Worm (Caenorhabditis elegans) whole organism, young adult: ENCODE measurements around the gene C25D7.15.

Source experiments
- B0261.1 ChIP-seq: sonication (generic microtip); optimal IDR thresholded peaks from 2 replicates; lab custom pipeline; 2016; ENCODE audit warnings: mild to moderate bottlenecking, missing genetic modification characterization, moderate library complexity, missing compliant biosample characterization
- D2030.7 ChIP-seq: fragments of 200-800 bp; sonication (Bioruptor generic); IDR thresholded peaks from 2 replicates; pipeline ENCODE4 v1.3.6; 2022; ENCODE audit warnings: missing genetic modification reagents, missing genetic modification characterization, missing compliant biosample characterization
- F10E7.11 ChIP-seq: sonication (generic microtip); optimal IDR thresholded peaks from 2 replicates; lab custom pipeline; 2017; ENCODE audit warnings: mild to moderate bottlenecking, missing genetic modification characterization, moderate library complexity, missing compliant biosample characterization
- F23B12.7 ChIP-seq: sonication (generic microtip); optimal IDR thresholded peaks from 2 replicates; lab custom pipeline; 2017; ENCODE audit warnings: missing genetic modification characterization, mild to moderate bottlenecking, missing compliant biosample characterization, antibody characterized with exemption, moderate library complexity; ENCODE audit not compliant: insufficient read depth
- F33H1.4 ChIP-seq: fragments of 200-800 bp; sonication (Bioruptor generic); IDR thresholded peaks from 2 replicates; pipeline ENCODE4 v1.3.6; 2022; ENCODE audit warnings: missing genetic modification reagents, missing genetic modification characterization, missing compliant biosample characterization
- F37B4.10 ChIP-seq: fragments of 200-800 bp; sonication (Bioruptor generic); IDR thresholded peaks from 2 replicates; pipeline ENCODE4 v1.3.6; 2022; ENCODE audit warnings: missing genetic modification characterization, missing compliant biosample characterization
- F39B2.1 ChIP-seq: fragments of 200-800 bp; sonication (Bioruptor generic); IDR thresholded peaks from 2 replicates; pipeline ENCODE4 v1.3.6; 2022; ENCODE audit warnings: missing genetic modification reagents, missing genetic modification characterization, missing compliant biosample characterization
- F52B5.7 ChIP-seq: sonication (generic microtip); optimal IDR thresholded peaks from 2 replicates; lab custom pipeline; 2016; ENCODE audit warnings: mild to moderate bottlenecking, missing genetic modification characterization, missing compliant biosample characterization
- F55B11.4 ChIP-seq: sonication (generic microtip); optimal IDR thresholded peaks from 2 replicates; lab custom pipeline; 2016; ENCODE audit warnings: missing compliant biosample characterization, missing genetic modification characterization, borderline replicate concordance; ENCODE audit not compliant: insufficient read depth
- T07F8.4 ChIP-seq: sonication (generic microtip); optimal IDR thresholded peaks from 2 replicates; lab custom pipeline; 2016; ENCODE audit warnings: mild to moderate bottlenecking, missing genetic modification characterization, moderate library complexity, missing compliant biosample characterization
- atf-7 ChIP-seq: sonication (generic microtip); optimal IDR thresholded peaks from 2 replicates; lab custom pipeline; 2017; ENCODE audit warnings: mild to moderate bottlenecking, missing genetic modification characterization, missing compliant biosample characterization
- cebp-1 ChIP-seq, 2 experiments: fragments of 200-800 bp in 1 of 2; sonication (Bioruptor generic) in 1 of 2; sonication (generic microtip) in 1 of 2; IDR thresholded peaks in 1 of 2; optimal IDR thresholded peaks in 1 of 2; 2 replicates each; pipeline versions ENCODE4 v1.3.6 to Lab custom; 2017 to 2022; ENCODE audit warnings: missing compliant biosample characterization in 2 of 2, missing genetic modification characterization in 2 of 2, mild to moderate bottlenecking in 1 of 2, missing genetic modification reagents in 1 of 2, moderate library complexity in 1 of 2
- cebp-2 ChIP-seq: fragments of 200-800 bp; sonication (Bioruptor generic); IDR thresholded peaks from 2 replicates; pipeline ENCODE4 v1.3.6; 2022; ENCODE audit warnings: missing genetic modification characterization, missing compliant biosample characterization
- ceh-100 ChIP-seq: fragments of 200-800 bp; sonication (Bioruptor generic); IDR thresholded peaks from 2 replicates; pipeline ENCODE4 v1.3.6; 2022; ENCODE audit warnings: missing genetic modification reagents, missing genetic modification characterization, missing compliant biosample characterization
- ceh-40 ChIP-seq: fragments of 200-800 bp; sonication (Bioruptor generic); IDR thresholded peaks from 2 replicates; pipeline ENCODE4 v1.3.6; 2022; ENCODE audit warnings: missing genetic modification characterization, missing compliant biosample characterization
- ceh-91 ChIP-seq: fragments of 200-800 bp; sonication (Bioruptor generic); IDR thresholded peaks from 2 replicates; pipeline ENCODE4 v1.3.6; 2022; ENCODE audit warnings: missing genetic modification reagents, missing genetic modification characterization, missing compliant biosample characterization
- chd-7 ChIP-seq: sonication (generic microtip); optimal IDR thresholded peaks from 2 replicates; lab custom pipeline; 2016; ENCODE audit warnings: mild to moderate bottlenecking, missing genetic modification characterization, moderate library complexity, missing compliant biosample characterization
- dpff-1 ChIP-seq: sonication (generic microtip); optimal IDR thresholded peaks from 2 replicates; lab custom pipeline; 2017; ENCODE audit warnings: mild to moderate bottlenecking, missing genetic modification characterization, missing compliant biosample characterization
- efl-1 ChIP-seq: fragments of 150-350 bp; optimal IDR thresholded peaks from 2 replicates; lab custom pipeline; 2014; ENCODE audit warnings: missing biosample characterization, missing genetic modification reagents, missing genetic modification characterization
- egl-18 ChIP-seq: fragments of 200-800 bp; sonication (Bioruptor generic); IDR thresholded peaks from 2 replicates; pipeline ENCODE4 v1.3.6; 2022; ENCODE audit warnings: missing genetic modification reagents, missing genetic modification characterization, missing compliant biosample characterization
- ekl-4 ChIP-seq: fragments of 200-800 bp; sonication (Bioruptor generic); IDR thresholded peaks from 2 replicates; pipeline ENCODE4 v1.3.6; 2022; ENCODE audit warnings: missing genetic modification reagents, missing genetic modification characterization, missing compliant biosample characterization
- him-1 ChIP-seq: sonication (generic microtip); optimal IDR thresholded peaks from 2 replicates; lab custom pipeline; 2016; ENCODE audit warnings: missing genotype, missing genetic modification reagents, missing genetic modification characterization, missing compliant biosample characterization
- hlh-12 ChIP-seq: sonication (generic microtip); optimal IDR thresholded peaks from 2 replicates; lab custom pipeline; 2016; ENCODE audit warnings: missing genetic modification characterization, missing compliant biosample characterization
- hmg-20 ChIP-seq: fragments of 200-800 bp; sonication (Bioruptor generic); IDR thresholded peaks from 2 replicates; pipeline ENCODE4 v1.3.6; 2022; ENCODE audit warnings: missing genetic modification reagents, missing genetic modification characterization, missing compliant biosample characterization
- hsf-1 ChIP-seq: fragments of 200-800 bp; sonication (Bioruptor generic); IDR thresholded peaks from 2 replicates; pipeline ENCODE4 v1.3.6; 2022; ENCODE audit warnings: missing genetic modification reagents, missing genetic modification characterization, missing compliant biosample characterization
- lin-26 ChIP-seq: fragments of 200-800 bp; sonication (Bioruptor generic); IDR thresholded peaks from 2 replicates; pipeline ENCODE4 v1.3.6; 2022; ENCODE audit warnings: missing genetic modification reagents, missing genetic modification characterization, missing compliant biosample characterization
- lin-35 ChIP-seq, 3 experiments: fragments of 150-350 bp in 2 of 3; sonication (generic microtip) in 1 of 3; optimal IDR thresholded peaks; 2 replicates each; lab custom pipeline; 2014 to 2018; ENCODE audit warnings: missing biosample characterization in 3 of 3, missing genetic modification characterization in 3 of 3, missing genetic modification reagents in 3 of 3
- lin-54 ChIP-seq: fragments of 200-800 bp; sonication (Bioruptor generic); optimal IDR thresholded peaks from 2 replicates; lab custom pipeline; 2018; ENCODE audit warnings: mild to moderate bottlenecking, missing genetic modification characterization, missing compliant biosample characterization
- lir-1 ChIP-seq: fragments of 200-800 bp; sonication (Bioruptor generic); conservative IDR thresholded peaks from 2 replicates; pipeline ENCODE4 v1.3.6; 2022; ENCODE audit warnings: missing genetic modification reagents, missing genetic modification characterization, missing compliant biosample characterization
- lsl-1 ChIP-seq: fragments of 200-800 bp; sonication (Bioruptor generic); optimal IDR thresholded peaks from 2 replicates; lab custom pipeline; 2018; ENCODE audit warnings: mild to moderate bottlenecking, missing genetic modification characterization, moderate library complexity, missing compliant biosample characterization
- lsy-27 ChIP-seq: sonication (generic microtip); optimal IDR thresholded peaks from 2 replicates; lab custom pipeline; 2017; ENCODE audit warnings: missing genetic modification characterization, mild to moderate bottlenecking, missing compliant biosample characterization, antibody characterized with exemption, missing genotype, borderline replicate concordance; ENCODE audit not compliant: insufficient read depth
- madf-10 ChIP-seq: sonication (generic microtip); optimal IDR thresholded peaks from 2 replicates; lab custom pipeline; 2016; ENCODE audit warnings: mild to moderate bottlenecking, missing genetic modification characterization, missing compliant biosample characterization
- madf-3 ChIP-seq: fragments of 200-800 bp; sonication (Bioruptor generic); IDR thresholded peaks from 2 replicates; pipeline ENCODE4 v1.3.6; 2022; ENCODE audit warnings: missing genetic modification reagents, missing genetic modification characterization, missing compliant biosample characterization
- mes-4 ChIP-seq: sonication (generic microtip); optimal IDR thresholded peaks from 2 replicates; lab custom pipeline; 2016; ENCODE audit warnings: missing genotype, missing genetic modification characterization, missing compliant biosample characterization
- nfya-1 ChIP-seq: sonication (generic microtip); optimal IDR thresholded peaks from 2 replicates; lab custom pipeline; 2017; ENCODE audit warnings: antibody characterized with exemption, missing compliant biosample characterization, missing genetic modification characterization, borderline replicate concordance; ENCODE audit not compliant: insufficient read depth
- nhr-27 ChIP-seq: fragments of 200-800 bp; sonication (Bioruptor generic); optimal IDR thresholded peaks from 2 replicates; lab custom pipeline; 2018; ENCODE audit warnings: mild to moderate bottlenecking, missing genetic modification characterization, moderate library complexity, missing compliant biosample characterization
- nhr-90 ChIP-seq: sonication (generic microtip); optimal IDR thresholded peaks from 2 replicates; lab custom pipeline; 2016; ENCODE audit warnings: missing genotype, mild to moderate bottlenecking, missing genetic modification characterization, missing compliant biosample characterization
- rcor-1 ChIP-seq: fragments of 200-800 bp; sonication (Bioruptor generic); IDR thresholded peaks from 2 replicates; pipeline ENCODE4 v1.3.6; 2022; ENCODE audit warnings: missing genetic modification reagents, missing genetic modification characterization, missing compliant biosample characterization
- rpc-1 ChIP-seq, 2 experiments: fragments of 150-350 bp in 1 of 2; sonication (generic microtip) in 1 of 2; optimal IDR thresholded peaks; 2 replicates each; lab custom pipeline; 2014 to 2018; ENCODE audit warnings: missing biosample characterization in 1 of 2, missing genetic modification characterization in 1 of 2, missing genetic modification reagents in 1 of 2, missing genotype in 1 of 2
- sdz-38 ChIP-seq: sonication (generic microtip); optimal IDR thresholded peaks from 2 replicates; lab custom pipeline; 2016; ENCODE audit warnings: missing genotype, missing genetic modification characterization, missing compliant biosample characterization
- sea-2 ChIP-seq: fragments of 200-800 bp; sonication (Bioruptor generic); IDR thresholded peaks from 2 replicates; pipeline ENCODE4 v1.3.6; 2022; ENCODE audit warnings: missing genetic modification characterization, missing compliant biosample characterization
- snpc-1.1 ChIP-seq: sonication (generic microtip); optimal IDR thresholded peaks from 2 replicates; lab custom pipeline; 2017; ENCODE audit warnings: missing genetic modification characterization, mild to moderate bottlenecking, missing compliant biosample characterization, antibody characterized with exemption, moderate library complexity, missing genotype, missing genetic modification reagents; ENCODE audit not compliant: insufficient read depth
- snpc-3.4 ChIP-seq: sonication (generic microtip); optimal IDR thresholded peaks from 2 replicates; lab custom pipeline; 2017; ENCODE audit warnings: missing genetic modification characterization, mild to moderate bottlenecking, missing compliant biosample characterization, antibody characterized with exemption, moderate library complexity, missing genotype, missing genetic modification reagents
- snpc-4 ChIP-seq, 5 experiments: fragments of 150-350 bp in 1 of 5; sonication (generic microtip) in 4 of 5; optimal IDR thresholded peaks; 2 replicates each; lab custom pipeline; 2014 to 2018; ENCODE audit warnings: missing genetic modification characterization in 5 of 5, missing biosample characterization in 3 of 5, antibody characterized with exemption in 2 of 5, mild to moderate bottlenecking in 2 of 5, missing compliant biosample characterization in 2 of 5, missing genotype in 2 of 5, moderate library complexity in 2 of 5, missing genetic modification reagents in 1 of 5
- sptf-2 ChIP-seq: fragments of 200-800 bp; sonication (Bioruptor generic); optimal IDR thresholded peaks from 2 replicates; lab custom pipeline; 2018; ENCODE audit warnings: mild to moderate bottlenecking, missing genetic modification characterization, missing compliant biosample characterization
- ztf-28 ChIP-seq: fragments of 200-800 bp; sonication (Bioruptor generic); IDR thresholded peaks from 2 replicates; pipeline ENCODE4 v1.3.6; 2022; ENCODE audit warnings: missing genetic modification reagents, missing genetic modification characterization, missing compliant biosample characterization
- ztf-3 ChIP-seq: fragments of 200-800 bp; sonication (Bioruptor generic); optimal IDR thresholded peaks from 2 replicates; lab custom pipeline; 2018; ENCODE audit warnings: mild to moderate bottlenecking, missing genetic modification characterization, missing compliant biosample characterization

C25D7.15 gene

ce11 chrV:15059534-15059933 lies at the start of gene C25D7.15, which contains the start of gene mcm-3 (continued):
- no peak for TF ChIP-seq snpc-4 (GFP tag; optimal IDR thresholded peaks at IDR 0.05; lab: Kevin White, UChicago)
- TF ChIP-seq snpc-4 (tag; optimal IDR thresholded peaks at IDR 0.05; lab: Kevin White, UChicago), result peak in 1 of 4 experiments; percentile 42
- no peak for TF ChIP-seq lir-1 (GFP tag; lab: Robert Waterston, UW)
- TF ChIP-seq ztf-28 (GFP tag; lab: Robert Waterston, UW), result no peak
- no peak for TF ChIP-seq F55B11.4
- TF ChIP-seq atf-7 (tag; lab: Kevin White, UChicago), result no peak
- no peak for TF ChIP-seq F23B12.7
- TF ChIP-seq chd-7 (tag; lab: Kevin White, UChicago), result no peak
- no peak for TF ChIP-seq F39B2.1
- no peak for TF ChIP-seq mes-4 (tag; lab: Kevin White, UChicago)
- TF ChIP-seq hlh-12 (tag; lab: Kevin White, UChicago), result no peak
- TF ChIP-seq hsf-1, result peak; percentile 87
- TF ChIP-seq ztf-3 (GFP tag; lab: Kevin White, UChicago), result no peak
- no peak for TF ChIP-seq ceh-40 (GFP tag; lab: Robert Waterston, UW)
- peak; percentile 96 for TF ChIP-seq efl-1 (GFP tag; lab: Kevin White, UChicago)
- TF ChIP-seq ceh-91 (GFP tag; lab: Robert Waterston, UW), result peak; percentile 89
- TF ChIP-seq D2030.7, result peak; percentile 87
- TF ChIP-seq madf-3 (GFP tag; lab: Robert Waterston, UW), result peak; percentile 78; the same call in 1 of the 2 replicates
- peak; percentile 46 for TF ChIP-seq snpc-1.1
- no peak for TF ChIP-seq hmg-20 (GFP tag; lab: Robert Waterston, UW)
- no peak for TF ChIP-seq sdz-38
- TF ChIP-seq T07F8.4 (tag; lab: Kevin White, UChicago), result no peak
- TF ChIP-seq egl-18 (GFP tag; lab: Robert Waterston, UW), result no peak
- no peak for TF ChIP-seq nfya-1 (tag; lab: Kevin White, UChicago)
- peak; percentile 84 for TF ChIP-seq snpc-3.4 (tag; lab: Kevin White, UChicago)
- TF ChIP-seq lin-35 (GFP tag; optimal IDR thresholded peaks at IDR 0.05; lab: Kevin White, UChicago), result peak in 2 of 3 experiments; percentile 45 to 62
- no peak for TF ChIP-seq sea-2
- TF ChIP-seq nhr-27 (tag; lab: Kevin White, UChicago), result no peak
- peak; percentile 78 for TF ChIP-seq lsl-1 (GFP tag; lab: Kevin White, UChicago)
- TF ChIP-seq ceh-100 (GFP tag; lab: Robert Waterston, UW), result no peak
- TF ChIP-seq lin-26 (GFP tag; lab: Robert Waterston, UW), result no peak
- TF ChIP-seq cebp-2 (GFP tag; lab: Robert Waterston, UW), result no peak
- no peak for TF ChIP-seq cebp-1 (GFP tag; IDR thresholded peaks at IDR 0.05; lab: Robert Waterston, UW)
- TF ChIP-seq cebp-1 (tag; optimal IDR thresholded peaks at IDR 0.05; lab: Kevin White, UChicago), result peak; percentile 6
- TF ChIP-seq F10E7.11 (tag; lab: Kevin White, UChicago), result no peak
- TF ChIP-seq lsy-27 (tag; lab: Kevin White, UChicago), result no peak
- TF ChIP-seq lin-54, result peak; percentile 80
- peak; percentile 75 for TF ChIP-seq F33H1.4 (GFP tag; lab: Robert Waterston, UW)
- no peak for TF ChIP-seq F37B4.10 (GFP tag; lab: Robert Waterston, UW)
- TF ChIP-seq madf-10 (tag; lab: Kevin White, UChicago), result no peak
- TF ChIP-seq ekl-4 (GFP tag; lab: Robert Waterston, UW), result no peak
- TF ChIP-seq nhr-90 (tag; lab: Kevin White, UChicago), result no peak
- no peak for TF ChIP-seq dpff-1 (tag; lab: Kevin White, UChicago)
- TF ChIP-seq sptf-2 (GFP tag; lab: Kevin White, UChicago), result no peak
- TF ChIP-seq him-1, result peak; percentile 53
- no peak for TF ChIP-seq rpc-1 (optimal IDR thresholded peaks at IDR 0.05; lab: Kevin White, UChicago)
- no peak for TF ChIP-seq rpc-1 (tag; optimal IDR thresholded peaks at IDR 0.05; lab: Kevin White, UChicago)
- TF ChIP-seq F52B5.7 (tag; lab: Kevin White, UChicago), result no peak
- no peak for TF ChIP-seq B0261.1 (tag; lab: Kevin White, UChicago)
- TF ChIP-seq rcor-1, result peak; percentile 50
